Fruit fly (Drosophila melanogaster) whole organism, wandering third instar larva: ENCODE measurements around the gene Polr2H.

ENCODE experiments used
- CG9705 ChIP-seq: fragments of 200-800 bp; sonication (Bioruptor generic); optimal IDR thresholded peaks from 2 replicates; lab custom pipeline; 2018; ENCODE audit warnings: missing biosample characterization, mild to moderate bottlenecking, missing genetic modification characterization
- CrebA ChIP-seq: fragments of 200-800 bp; sonication (Bioruptor generic); optimal IDR thresholded peaks from 2 replicates; lab custom pipeline; 2016; ENCODE audit warnings: missing biosample characterization, mild to moderate bottlenecking, missing genetic modification characterization, borderline replicate concordance
- Dfd ChIP-seq: fragments of >200 bp; optimal IDR thresholded peaks from 2 replicates; lab custom pipeline; 2017; ENCODE audit warnings: missing biosample characterization, missing genetic modification characterization
- Dif ChIP-seq: fragments of 200-275, 200-300 bp; sonication (Bioruptor generic); optimal IDR thresholded peaks from 2 replicates; lab custom pipeline; 2018; ENCODE audit warnings: missing biosample characterization, missing genetic modification characterization; ENCODE audit not compliant: partially characterized antibody
- GATAd ChIP-seq: sonication (Bioruptor generic); optimal IDR thresholded peaks from 2 replicates; lab custom pipeline; 2016; ENCODE audit warnings: missing biosample characterization, missing genetic modification characterization
- HLH106 ChIP-seq: fragments of 200-800 bp; optimal IDR thresholded peaks from 3 replicates; lab custom pipeline; 2019; ENCODE audit warnings: missing biosample characterization, mild to moderate bottlenecking, missing genetic modification characterization, moderate library complexity
- Hnf4 ChIP-seq: fragments of 200-800 bp; sonication (Bioruptor generic); optimal IDR thresholded peaks from 2 replicates; lab custom pipeline; 2016; ENCODE audit warnings: missing biosample characterization, mild to moderate bottlenecking, missing genetic modification characterization
- Hr78 ChIP-seq: fragments of >200 bp; optimal IDR thresholded peaks from 2 replicates; lab custom pipeline; 2017; ENCODE audit warnings: missing biosample characterization, missing genetic modification characterization
- Hr83 ChIP-seq: fragments of 200-300 bp; sonication (Bioruptor generic); optimal IDR thresholded peaks from 2 replicates; lab custom pipeline; 2016; ENCODE audit warnings: missing biosample characterization, mild to moderate bottlenecking, missing genetic modification characterization, moderate library complexity; ENCODE audit not compliant: poor library complexity, severe bottlenecking
- Jra ChIP-seq: sonication (Bioruptor generic); optimal IDR thresholded peaks from 2 replicates; lab custom pipeline; 2016; ENCODE audit warnings: missing biosample characterization, missing genetic modification characterization
- OdsH ChIP-seq: fragments of 200-800 bp; sonication (Bioruptor generic); optimal IDR thresholded peaks from 2 replicates; lab custom pipeline; 2016; ENCODE audit warnings: missing biosample characterization, mild to moderate bottlenecking, missing genetic modification characterization
- Rel ChIP-seq, 2 experiments: fragments of 200-800 bp; sonication (Bioruptor generic) in 1 of 2; optimal IDR thresholded peaks; 2 replicates in 1 of 2; 3 replicates in 1 of 2; lab custom pipeline; 2016 to 2019; ENCODE audit warnings: mild to moderate bottlenecking in 2 of 2, missing biosample characterization in 2 of 2, missing genetic modification characterization in 2 of 2, moderate library complexity in 1 of 2
- Sp1 ChIP-seq: fragments of 200-800 bp; sonication (Bioruptor generic); optimal IDR thresholded peaks from 3 replicates; lab custom pipeline; 2019; ENCODE audit warnings: missing biosample characterization, mild to moderate bottlenecking, missing genetic modification characterization, moderate library complexity
- Vsx2 ChIP-seq: fragments of 200-300, 225-300 bp; sonication (Bioruptor generic); optimal IDR thresholded peaks from 2 replicates; lab custom pipeline; 2018; ENCODE audit warnings: missing biosample characterization, missing genetic modification characterization; ENCODE audit not compliant: partially characterized antibody
- br ChIP-seq: fragments of 200-800 bp; sonication (Bioruptor generic); optimal IDR thresholded peaks from 2 replicates; lab custom pipeline; 2016; ENCODE audit warnings: missing biosample characterization, missing genetic modification characterization
- brk ChIP-seq: fragments of 200-800 bp; sonication (Bioruptor generic); optimal IDR thresholded peaks from 2 replicates; lab custom pipeline; 2016; ENCODE audit warnings: missing biosample characterization, mild to moderate bottlenecking, missing genetic modification characterization
- dmrt93B ChIP-seq: fragments of 200-800 bp; sonication (Bioruptor generic); optimal IDR thresholded peaks from 2 replicates; lab custom pipeline; 2018; ENCODE audit warnings: missing biosample characterization, mild to moderate bottlenecking, missing genetic modification characterization
- dsf ChIP-seq: sonication (Bioruptor generic); optimal IDR thresholded peaks from 2 replicates; lab custom pipeline; 2016; ENCODE audit warnings: missing biosample characterization, missing genetic modification characterization, borderline replicate concordance
- ey ChIP-seq: fragments of 200-800 bp; sonication (Bioruptor generic); optimal IDR thresholded peaks from 2 replicates; lab custom pipeline; 2016; ENCODE audit warnings: missing biosample characterization, missing genetic modification characterization
- foxo ChIP-seq, 2 experiments: fragments of 200-800 bp; sonication (Bioruptor generic); optimal IDR thresholded peaks; 2 replicates in 1 of 2; 3 replicates in 1 of 2; lab custom pipeline; 2016 to 2017; ENCODE audit warnings: missing biosample characterization in 2 of 2, missing genetic modification characterization in 2 of 2
- fru ChIP-seq: fragments of 200-800 bp; sonication (Bioruptor generic); optimal IDR thresholded peaks from 3 replicates; lab custom pipeline; 2016; ENCODE audit warnings: missing biosample characterization, mild to moderate bottlenecking, missing genetic modification characterization
- h ChIP-seq: fragments of 200-800 bp; sonication (Bioruptor generic); optimal IDR thresholded peaks from 3 replicates; lab custom pipeline; 2016; ENCODE audit warnings: missing biosample characterization, mild to moderate bottlenecking, missing genetic modification characterization
- lola ChIP-seq: fragments of >200 bp; optimal IDR thresholded peaks from 2 replicates; lab custom pipeline; 2017; ENCODE audit warnings: missing biosample characterization, missing genetic modification characterization
- pan ChIP-seq: fragments of >200 bp; optimal IDR thresholded peaks from 2 replicates; lab custom pipeline; 2017
- psq ChIP-seq: fragments of 200-800 bp; sonication (Bioruptor generic); optimal IDR thresholded peaks from 3 replicates; lab custom pipeline; 2017; ENCODE audit warnings: missing biosample characterization, mild to moderate bottlenecking, missing genetic modification characterization, moderate library complexity
- rgr ChIP-seq: fragments of 200-800 bp; sonication (Bioruptor generic); optimal IDR thresholded peaks from 3 replicates; lab custom pipeline; 2016; ENCODE audit warnings: missing biosample characterization, mild to moderate bottlenecking, missing genetic modification characterization
- sage ChIP-seq: fragments of 200-800 bp; sonication (Bioruptor generic); optimal IDR thresholded peaks from 2 replicates; lab custom pipeline; 2016; ENCODE audit warnings: missing biosample characterization, mild to moderate bottlenecking, missing genetic modification characterization
- sv ChIP-seq: fragments of 200-800 bp; sonication (Bioruptor generic); optimal IDR thresholded peaks from 3 replicates; lab custom pipeline; 2016; ENCODE audit warnings: missing biosample characterization, missing genetic modification characterization
- woc ChIP-seq: sonication (Bioruptor generic); optimal IDR thresholded peaks from 2 replicates; lab custom pipeline; 2016; ENCODE audit warnings: missing biosample characterization, mild to moderate bottlenecking, missing genetic modification characterization

Gene Polr2H

DNA sequence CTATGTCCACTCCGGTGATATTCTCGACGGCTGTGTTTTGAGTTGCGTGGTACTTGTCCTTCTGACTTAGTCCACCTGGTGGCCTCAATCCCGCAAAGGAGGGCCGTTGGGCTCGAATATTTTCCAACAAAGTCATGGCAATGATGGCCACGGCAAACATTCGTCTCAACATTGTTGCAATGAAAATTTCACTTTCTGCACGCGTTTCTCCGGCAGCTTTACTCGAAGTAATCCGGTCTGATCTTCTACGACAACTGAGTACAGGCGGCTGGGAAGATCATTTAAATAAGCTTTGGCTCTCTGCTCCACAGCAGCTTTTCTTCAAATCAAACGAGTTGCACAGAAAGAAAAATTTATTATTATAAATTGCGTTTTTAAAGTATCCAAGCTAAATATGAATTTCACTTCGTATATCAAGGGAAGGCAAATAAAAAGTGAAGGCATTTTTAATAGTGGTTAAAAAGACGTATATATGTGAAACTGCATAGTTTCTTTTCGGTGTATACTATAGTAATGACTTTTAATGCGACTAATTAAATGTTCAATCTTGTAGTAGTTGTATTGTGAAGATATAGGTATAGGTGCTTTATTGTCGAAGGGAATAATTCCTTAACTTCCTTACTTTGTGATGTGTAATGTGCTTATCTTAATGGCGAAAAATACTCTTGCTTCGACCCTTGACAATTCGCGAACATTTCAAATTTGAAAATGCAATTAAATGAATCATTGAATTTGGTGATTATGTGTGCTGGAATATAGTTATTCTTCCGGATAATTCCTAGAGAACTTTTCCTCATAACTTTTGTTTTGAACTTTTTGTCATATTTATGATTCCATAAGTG, 9.7 kb downstream of the Polr2H start, which contains the start of gene CG14567:
CG14567 (minus strand) TSS at position 256 of the 842 bp plus-strand sequence.
- peak; percentile 12 for TF ChIP-seq psq (GFP tag; lab: Kevin White, UChicago)
- peak; percentile 11 for TF ChIP-seq Sp1 (GFP tag; lab: Kevin White, UChicago)
- peak in 1 of 2 experiments; percentile 52 for TF ChIP-seq foxo (GFP tag; optimal IDR thresholded peaks at IDR 0.05; lab: Kevin White, UChicago)
- TF ChIP-seq sage (GFP tag; lab: Kevin White, UChicago): no peak
- TF ChIP-seq ey (GFP tag; lab: Kevin White, UChicago): peak; percentile 31
- TF ChIP-seq HLH106 (tag; lab: Kevin White, UChicago): peak; percentile 9
- peak; percentile 57 for TF ChIP-seq woc (GFP tag; lab: Kevin White, UChicago)
- peak; percentile 25 for TF ChIP-seq rgr (GFP tag; lab: Kevin White, UChicago)
- no peak for TF ChIP-seq dsf
- no peak for TF ChIP-seq GATAd (GFP tag; lab: Kevin White, UChicago)
- peak; percentile 43 for TF ChIP-seq fru
- TF ChIP-seq OdsH (GFP tag; lab: Kevin White, UChicago): peak; percentile 2
- TF ChIP-seq h (GFP tag; lab: Kevin White, UChicago): peak; percentile 41
- peak; percentile 39 for TF ChIP-seq dmrt93B (GFP tag; lab: Kevin White, UChicago)

DNA sequence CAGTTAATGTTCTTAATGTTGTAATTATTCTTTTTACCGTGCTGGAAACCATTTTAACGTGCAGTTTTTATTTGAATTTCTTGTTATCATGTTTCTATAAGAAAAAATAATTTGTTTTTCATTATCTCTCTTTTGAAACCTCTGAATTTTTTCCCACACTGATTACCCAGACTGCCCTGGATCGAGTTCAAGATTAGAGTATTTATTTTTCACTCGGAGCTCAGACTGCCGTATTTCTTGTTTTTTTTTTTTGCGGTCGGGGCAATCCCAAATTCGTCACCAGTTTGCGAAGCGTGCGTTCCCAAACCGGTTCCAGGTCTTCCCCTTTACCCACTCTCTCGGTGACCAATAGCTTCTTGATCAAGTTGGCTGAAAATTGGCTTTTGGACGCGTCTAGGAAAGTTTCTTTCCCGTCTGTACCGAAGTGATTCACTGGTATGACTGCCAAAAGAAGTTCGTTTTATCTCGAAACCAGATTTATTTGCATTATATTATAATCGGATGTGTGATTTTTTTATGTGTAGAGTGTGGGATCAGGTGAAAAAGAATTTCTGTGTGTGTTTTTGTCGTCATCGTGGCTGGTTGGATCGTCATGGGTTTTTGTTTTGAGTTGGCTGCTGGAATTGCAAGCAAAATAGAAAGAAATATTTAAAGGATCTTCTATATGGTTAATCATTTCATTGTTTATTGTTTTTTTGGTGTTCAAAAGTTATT, 10.4 kb downstream of the Polr2H start:
- TF ChIP-seq Hr78 (GFP tag; lab: Kevin White, UChicago): no peak
- no peak for TF ChIP-seq dmrt93B (GFP tag; lab: Kevin White, UChicago)
- no peak for TF ChIP-seq GATAd (GFP tag; lab: Kevin White, UChicago)
- no peak for TF ChIP-seq br (GFP tag; lab: Kevin White, UChicago)
- TF ChIP-seq h (GFP tag; lab: Kevin White, UChicago): peak; percentile 48
- TF ChIP-seq Dif (GFP tag; lab: Kevin White, UChicago): peak; percentile 16
- no peak for TF ChIP-seq foxo (GFP tag; optimal IDR thresholded peaks at IDR 0.05; lab: Kevin White, UChicago)
- TF ChIP-seq Jra (GFP tag; lab: Kevin White, UChicago): peak; percentile 10
- TF ChIP-seq woc (GFP tag; lab: Kevin White, UChicago): peak; percentile 49
- TF ChIP-seq rgr (GFP tag; lab: Kevin White, UChicago): peak; percentile 18
- TF ChIP-seq Rel (GFP tag; optimal IDR thresholded peaks at IDR 0.05; lab: Kevin White, UChicago): no peak
- TF ChIP-seq Rel (tag; optimal IDR thresholded peaks at IDR 0.05; lab: Kevin White, UChicago): peak; percentile 91
- no peak for TF ChIP-seq CrebA (GFP tag; lab: Kevin White, UChicago)
- no peak for TF ChIP-seq lola
- peak; percentile 21 for TF ChIP-seq Vsx2

dm6 chr3L:21740209-21740608, 11.5 kb downstream of the Polr2H start, which contains the start of gene CG14566:
Gene CG14566, minus strand, starts transcription at chr3L:21740309.
- no peak for TF ChIP-seq rgr (GFP tag; lab: Kevin White, UChicago)
- TF ChIP-seq Dfd (GFP tag; lab: Kevin White, UChicago): no peak

dm6 chr3L:21741234-21741633, 12.5 kb downstream of the Polr2H start, which contains the start of gene CG14572:
Gene CG14572, plus strand, starts transcription at chr3L:21741534.
- TF ChIP-seq dsf: no peak
- no peak for TF ChIP-seq GATAd (GFP tag; lab: Kevin White, UChicago)
- no peak for TF ChIP-seq Vsx2
- no peak for TF ChIP-seq brk (GFP tag; lab: Kevin White, UChicago)
- no peak for TF ChIP-seq sage (GFP tag; lab: Kevin White, UChicago)
- TF ChIP-seq Hr83 (GFP tag; lab: Kevin White, UChicago): no peak
- TF ChIP-seq HLH106 (tag; lab: Kevin White, UChicago): no peak
- no peak for TF ChIP-seq OdsH (GFP tag; lab: Kevin White, UChicago)
- TF ChIP-seq Hnf4: no peak
- TF ChIP-seq CG9705: no peak
- TF ChIP-seq Jra (GFP tag; lab: Kevin White, UChicago): no peak
- TF ChIP-seq pan: no peak
- TF ChIP-seq sv (GFP tag; lab: Kevin White, UChicago): no peak
- no peak for TF ChIP-seq Hr78 (GFP tag; lab: Kevin White, UChicago)
- TF ChIP-seq Rel (GFP tag; optimal IDR thresholded peaks at IDR 0.05; lab: Kevin White, UChicago): no peak
- TF ChIP-seq Rel (tag; optimal IDR thresholded peaks at IDR 0.05; lab: Kevin White, UChicago): no peak
